Fruit fly (Drosophila melanogaster): ENCODE measurements around the gene Osi10a.

dm6 chr3R:6248694-6249093, 15.1 kb upstream of the Osi10a start, which contains the start of gene Osi7:
- TF ChIP-seq pan (optimal IDR thresholded peaks at IDR 0.05), result no peak
- TF ChIP-seq CG8478 (optimal IDR thresholded peaks at IDR 0.05), result no peak
